Worm (Caenorhabditis elegans): ENCODE data around the gene ugt-7.

ugt-7 gene

DNA sequence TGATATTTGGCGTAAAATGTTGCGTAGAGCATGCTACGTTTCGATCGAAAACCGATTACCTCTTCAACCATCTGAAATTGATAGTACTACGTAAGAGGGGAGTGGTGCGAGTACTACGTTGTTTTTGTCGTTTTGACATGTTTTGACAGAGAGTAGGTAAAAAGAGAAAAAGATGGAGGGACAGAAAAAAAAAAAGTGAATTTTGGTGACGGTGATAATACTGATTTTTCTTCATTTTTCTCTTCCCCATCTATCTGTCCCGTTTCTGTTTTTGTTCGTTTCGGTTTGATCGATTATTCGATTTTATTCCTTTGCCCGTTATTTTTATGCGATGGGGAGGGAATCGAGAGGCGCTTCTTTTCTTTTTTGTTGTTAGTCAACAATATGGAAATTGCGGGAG, 40.6 kb upstream of the ugt-7 start, which contains the start of gene K11D12.8:
TSS of gene K11D12.8 (minus strand) at position 77 of the 400 bp plus-strand sequence.
- no peak for TF ChIP-seq ceh-48 (tag; optimal IDR thresholded peaks at IDR 0.05)
- no peak for TF ChIP-seq ahr-1 (tag; optimal IDR thresholded peaks at IDR 0.05)
- no peak for TF ChIP-seq fax-1 (tag; optimal IDR thresholded peaks at IDR 0.05)
- TF ChIP-seq hlh-13 (GFP tag; optimal IDR thresholded peaks at IDR 0.05): no peak
- no peak for TF ChIP-seq F13H6.1 (tag; optimal IDR thresholded peaks at IDR 0.05)
- no peak for TF ChIP-seq ceh-9 (tag; optimal IDR thresholded peaks at IDR 0.05)
- no peak for TF ChIP-seq fkh-6 (tag; optimal IDR thresholded peaks at IDR 0.05)
- no peak for TF ChIP-seq K02D7.2 (tag; optimal IDR thresholded peaks at IDR 0.05)
- no peak for TF ChIP-seq ets-4 (tag; optimal IDR thresholded peaks at IDR 0.05)
- no peak for TF ChIP-seq elt-2 (tag; optimal IDR thresholded peaks at IDR 0.05)
- TF ChIP-seq elt-4 (tag; optimal IDR thresholded peaks at IDR 0.05): no peak
- no peak for TF ChIP-seq fkh-10 (GFP tag; optimal IDR thresholded peaks at IDR 0.05)
- TF ChIP-seq pat-9 (tag; optimal IDR thresholded peaks at IDR 0.05): no peak
- TF ChIP-seq mec-3 (tag; optimal IDR thresholded peaks at IDR 0.05; ENCODE audit: borderline replicate concordance): no peak
- TF ChIP-seq unc-55 (GFP tag; optimal IDR thresholded peaks at IDR 0.05): no peak
- no peak for TF ChIP-seq hlh-30 (tag; optimal IDR thresholded peaks at IDR 0.05; ENCODE audit: insufficient read depth)
- TF ChIP-seq pha-4 (tag; optimal IDR thresholded peaks at IDR 0.05): no peak
- TF ChIP-seq ceh-18 (tag; optimal IDR thresholded peaks at IDR 0.05): no peak
- no peak for TF ChIP-seq che-1 (tag; optimal IDR thresholded peaks at IDR 0.05)
- TF ChIP-seq ceh-45 (GFP tag; IDR thresholded peaks at IDR 0.05): no peak

ce11 chrV:5039559-5039958, 39.2 kb upstream of the ugt-7 start, which contains the start of gene K11D12.11:
K11D12.11 (minus strand) TSS chrV:5039600.
- TF ChIP-seq pat-9 (tag; optimal IDR thresholded peaks at IDR 0.05) (no peak), hlh-8 (tag; optimal IDR thresholded peaks at IDR 0.05) (peak; percentile 75), zip-5 (tag; optimal IDR thresholded peaks at IDR 0.05) (no peak), dmd-4 (tag; optimal IDR thresholded peaks at IDR 0.05; ENCODE audit: borderline replicate concordance) (no peak), pha-4 (tag; optimal IDR thresholded peaks at IDR 0.05) (no peak), hlh-13 (GFP tag; optimal IDR thresholded peaks at IDR 0.05) (no peak)

- TF ChIP-seq ceh-14 (tag; optimal IDR thresholded peaks at IDR 0.05) (no peak), ceh-34 (tag; optimal IDR thresholded peaks at IDR 0.05) (no peak), ref-2 (tag; optimal IDR thresholded peaks at IDR 0.05) (no peak), syd-9 (tag; optimal IDR thresholded peaks at IDR 0.05) (no peak), pat-9 (tag; optimal IDR thresholded peaks at IDR 0.05) (no peak)
Measured at ce11 chrV:5038449-5038848, 38.1 kb upstream of the ugt-7 start.

ce11 chrV:5036364-5036763, 36.0 kb upstream of the ugt-7 start, which contains the start of gene K11D12.7:
K11D12.7 (minus strand) TSS chrV:5036464.
- TF ChIP-seq fax-1 (tag; optimal IDR thresholded peaks at IDR 0.05) (no peak), ceh-22 (tag; optimal IDR thresholded peaks at IDR 0.05) (no peak), hlh-13 (GFP tag; optimal IDR thresholded peaks at IDR 0.05) (no peak), ceh-48 (tag; optimal IDR thresholded peaks at IDR 0.05) (no peak), C38D4.7 (GFP tag; optimal IDR thresholded peaks at IDR 0.05) (no peak), ceh-18 (tag; optimal IDR thresholded peaks at IDR 0.05) (no peak), eyg-1 (tag; optimal IDR thresholded peaks at IDR 0.05) (no peak), K02D7.2 (tag; optimal IDR thresholded peaks at IDR 0.05) (no peak), ref-2 (tag; optimal IDR thresholded peaks at IDR 0.05) (no peak), nhr-11 (tag; optimal IDR thresholded peaks at IDR 0.05) (no peak), ceh-14 (tag; optimal IDR thresholded peaks at IDR 0.05) (no peak)

ce11 chrV:5035058-5035457, 34.7 kb upstream of the ugt-7 start, which contains the start of gene K11D12.6:
K11D12.6 (minus strand) TSS chrV:5035158.
- TF ChIP-seq lim-6 (tag; optimal IDR thresholded peaks at IDR 0.05) (no peak), K09A11.1 (tag; optimal IDR thresholded peaks at IDR 0.05; ENCODE audit: insufficient read depth) (no peak), ceh-19 (GFP tag; optimal IDR thresholded peaks at IDR 0.05) (no peak), hlh-30 (tag; optimal IDR thresholded peaks at IDR 0.05; ENCODE audit: insufficient read depth) (no peak), eyg-1 (tag; optimal IDR thresholded peaks at IDR 0.05) (no peak), hlh-8 (tag; optimal IDR thresholded peaks at IDR 0.05) (no peak), T23F11.4 (GFP tag; optimal IDR thresholded peaks at IDR 0.05) (no peak), K02D7.2 (tag; optimal IDR thresholded peaks at IDR 0.05) (no peak), ref-2 (tag; optimal IDR thresholded peaks at IDR 0.05) (no peak), unc-3 (GFP tag; conservative IDR thresholded peaks at IDR 0.05) (no peak), unc-3 (tag; optimal IDR thresholded peaks at IDR 0.05) (no peak), nfya-1 (tag; optimal IDR thresholded peaks at IDR 0.05) (no peak), ceh-18 (tag; optimal IDR thresholded peaks at IDR 0.05) (no peak), ceh-31 (tag; optimal IDR thresholded peaks at IDR 0.05) (no peak), unc-42 (tag; optimal IDR thresholded peaks at IDR 0.05) (no peak), pros-1 (tag; optimal IDR thresholded peaks at IDR 0.05) (no peak), hlh-13 (GFP tag; optimal IDR thresholded peaks at IDR 0.05) (no peak), F13H6.1 (tag; optimal IDR thresholded peaks at IDR 0.05) (no peak), sox-2 (GFP tag; IDR thresholded peaks at IDR 0.05) (no peak), syd-9 (tag; optimal IDR thresholded peaks at IDR 0.05) (no peak)
